Fruit fly (Drosophila melanogaster): ENCODE measurements around the gene hth.

dm6 chr3R:10547673-10548072 is 91.7 kb downstream of the hth start:
- TF ChIP-seq Dll (optimal IDR thresholded peaks at IDR 0.05) (no peak), psq (optimal IDR thresholded peaks at IDR 0.05) (no peak), usp (GFP tag; optimal IDR thresholded peaks at IDR 0.05) (no peak)
